Fruit fly (Drosophila melanogaster) S2 (cell line): ENCODE data around the gene CG43288.

Source experiments
- CG8478 ChIP-seq: fragments of >200 bp; optimal IDR thresholded peaks from 2 replicates; lab custom pipeline; 2018
- CTCF ChIP-seq, 2 experiments: fragments of >200 bp; optimal IDR thresholded peaks; 2 replicates each; lab custom pipeline; 2018

- TF ChIP-seq CTCF (optimal IDR thresholded peaks at IDR 0.05; lab: Kevin White, UChicago) (no peak), CG8478 (no peak)
Observed at dm6 chrX:4205346-4206178, 7.3 kb upstream of the CG43288 start, which contains the start of gene Fas2.
